Worm (Caenorhabditis elegans) whole organism, midembryonic: ENCODE data around the gene tor-2.

Experiments used
- flt-1 ChIP-seq: fragments of 200-800 bp; sonication (Bioruptor generic); IDR thresholded peaks from 2 replicates; pipeline ENCODE4 v1.3.6; 2022; ENCODE audit warnings: missing genetic modification characterization, missing compliant biosample characterization
- klf-2 ChIP-seq: fragments of 200-800 bp; sonication (Bioruptor generic); conservative IDR thresholded peaks from 2 replicates; pipeline ENCODE4 v1.3.6; 2022; ENCODE audit warnings: missing genetic modification reagents, missing genetic modification characterization, missing compliant biosample characterization
- med-1 ChIP-seq: sonication (generic microtip); optimal IDR thresholded peaks from 2 replicates; lab custom pipeline; 2017; ENCODE audit warnings: missing genetic modification characterization, mild to moderate bottlenecking, missing compliant biosample characterization, antibody characterized with exemption, missing genetic modification reagents; ENCODE audit not compliant: insufficient read depth

- TF ChIP-seq med-1 (GFP tag; lab: Kevin White, UChicago) (no peak), flt-1 (GFP tag; lab: Robert Waterston, UW) (no peak), klf-2 (GFP tag; lab: Robert Waterston, UW) (no peak)
Observed at ce11 chrIV:14008709-14009108, 24.8 kb upstream of the tor-2 start.
